Worm (Caenorhabditis elegans) whole organism, L3 larva: ENCODE measurements around the gene cutl-5.

ENCODE experiments used
- R02D3.7 ChIP-seq: fragments of 150-350 bp; optimal IDR thresholded peaks from 2 replicates; lab custom pipeline; 2014; ENCODE audit warnings: missing biosample characterization, missing genetic modification characterization
- ZK546.5 ChIP-seq: sonication (generic microtip); optimal IDR thresholded peaks from 2 replicates; lab custom pipeline; 2017; ENCODE audit warnings: missing biosample characterization, missing genetic modification characterization
- aly-2 ChIP-seq: fragments of 150-350 bp; optimal IDR thresholded peaks from 2 replicates; lab custom pipeline; 2014; ENCODE audit warnings: missing biosample characterization, missing genetic modification characterization
- ama-1 ChIP-seq: fragments of 150-350 bp; optimal IDR thresholded peaks from 2 replicates; lab custom pipeline; 2018
- ceh-16 ChIP-seq: sonication (generic microtip); optimal IDR thresholded peaks from 2 replicates; lab custom pipeline; 2017; ENCODE audit warnings: missing biosample characterization, missing genetic modification characterization
- ceh-28 ChIP-seq: fragments of 150-350 bp; optimal IDR thresholded peaks from 2 replicates; lab custom pipeline; 2014; ENCODE audit warnings: missing biosample characterization, missing genetic modification reagents, missing genetic modification characterization
- ceh-82 ChIP-seq: fragments of 150-350 bp; optimal IDR thresholded peaks from 2 replicates; lab custom pipeline; 2014; ENCODE audit warnings: missing biosample characterization, missing genetic modification characterization
- ceh-9 ChIP-seq: sonication (generic microtip); optimal IDR thresholded peaks from 2 replicates; lab custom pipeline; 2018; ENCODE audit warnings: missing biosample characterization, missing genetic modification characterization
- daf-12 ChIP-seq: fragments of 150-350 bp; optimal IDR thresholded peaks from 2 replicates; lab custom pipeline; 2014; ENCODE audit warnings: missing biosample characterization, missing genetic modification reagents, missing genetic modification characterization
- egl-27 ChIP-seq: sonication (generic microtip); optimal IDR thresholded peaks from 4 replicates; lab custom pipeline; 2017; ENCODE audit warnings: missing biosample characterization, missing genetic modification reagents, missing genetic modification characterization
- egl-5 ChIP-seq: fragments of 150-350 bp; optimal IDR thresholded peaks from 2 replicates; lab custom pipeline; 2017; ENCODE audit warnings: missing biosample characterization, missing genetic modification reagents, missing genetic modification characterization, inconsistent platforms
- elt-1 ChIP-seq: fragments of 150-350 bp; optimal IDR thresholded peaks from 2 replicates; lab custom pipeline; 2014; ENCODE audit warnings: missing biosample characterization, missing genetic modification characterization
- elt-2 ChIP-seq: sonication (generic microtip); optimal IDR thresholded peaks from 2 replicates; lab custom pipeline; 2016; ENCODE audit warnings: missing genetic modification reagents, mild to moderate bottlenecking, missing genetic modification characterization, missing compliant biosample characterization
- elt-3 ChIP-seq, 3 experiments: fragments of 150-350 bp in 1 of 3; sonication (generic microtip) in 2 of 3; optimal IDR thresholded peaks; 2 replicates in 2 of 3; 4 replicates in 1 of 3; lab custom pipeline; 2014 to 2017; ENCODE audit warnings: missing biosample characterization in 3 of 3, missing genetic modification characterization in 3 of 3
- eor-1 ChIP-seq, 2 experiments: fragments of 150-350 bp; optimal IDR thresholded peaks; 2 replicates each; lab custom pipeline; 2014 to 2018; ENCODE audit warnings: missing biosample characterization in 2 of 2, missing genetic modification characterization in 2 of 2
- fos-1 ChIP-seq: fragments of 150-350 bp; optimal IDR thresholded peaks from 2 replicates; lab custom pipeline; 2014; ENCODE audit warnings: missing biosample characterization, missing genetic modification characterization
- hmg-11 ChIP-seq: sonication (generic microtip); optimal IDR thresholded peaks from 2 replicates; lab custom pipeline; 2016; ENCODE audit warnings: missing genetic modification characterization, missing compliant biosample characterization
- jun-1 ChIP-seq: fragments of 150-350 bp; optimal IDR thresholded peaks from 2 replicates; lab custom pipeline; 2014; ENCODE audit warnings: missing biosample characterization, missing genetic modification reagents, missing genetic modification characterization
- lin-15B ChIP-seq: fragments of 150-350 bp; optimal IDR thresholded peaks from 2 replicates; lab custom pipeline; 2014; ENCODE audit warnings: missing biosample characterization, missing genetic modification characterization
- lsy-12 ChIP-seq: sonication (generic microtip); optimal IDR thresholded peaks from 2 replicates; lab custom pipeline; 2016; ENCODE audit warnings: mild to moderate bottlenecking, missing genetic modification characterization, missing compliant biosample characterization
- mdl-1 ChIP-seq: fragments of 150-350 bp; optimal IDR thresholded peaks from 2 replicates; lab custom pipeline; 2014; ENCODE audit warnings: missing biosample characterization, missing genetic modification characterization
- mml-1 ChIP-seq: fragments of 150-350 bp; sonication (generic microtip); optimal IDR thresholded peaks from 3 replicates; lab custom pipeline; 2014; ENCODE audit warnings: missing biosample characterization, missing genetic modification characterization
- nfya-1 ChIP-seq: sonication (generic microtip); optimal IDR thresholded peaks from 2 replicates; lab custom pipeline; 2017; ENCODE audit warnings: missing genetic modification characterization, mild to moderate bottlenecking, missing compliant biosample characterization, antibody characterized with exemption, moderate library complexity; ENCODE audit not compliant: insufficient read depth
- nhr-12 ChIP-seq: fragments of 150-350 bp; optimal IDR thresholded peaks from 2 replicates; lab custom pipeline; 2014; ENCODE audit warnings: missing biosample characterization, missing genetic modification characterization
- nhr-23 ChIP-seq: fragments of 150-350 bp; optimal IDR thresholded peaks from 2 replicates; lab custom pipeline; 2014; ENCODE audit warnings: missing biosample characterization, missing genetic modification reagents, missing genetic modification characterization
- nhr-237 ChIP-seq: fragments of 150-350 bp; optimal IDR thresholded peaks from 2 replicates; lab custom pipeline; 2014; ENCODE audit warnings: missing biosample characterization, missing genetic modification characterization
- nhr-25 ChIP-seq: sonication (generic microtip); optimal IDR thresholded peaks from 2 replicates; lab custom pipeline; 2017; ENCODE audit warnings: missing biosample characterization, missing genetic modification characterization
- nhr-28 ChIP-seq: fragments of 150-350 bp; optimal IDR thresholded peaks from 2 replicates; lab custom pipeline; 2014; ENCODE audit warnings: missing biosample characterization, missing genetic modification characterization
- nhr-43 ChIP-seq: sonication (generic microtip); optimal IDR thresholded peaks from 2 replicates; lab custom pipeline; 2016; ENCODE audit warnings: mild to moderate bottlenecking, missing genetic modification characterization, missing compliant biosample characterization; ENCODE audit not compliant: poor library complexity, severe bottlenecking
- nhr-67 ChIP-seq: fragments of 150-350 bp; optimal IDR thresholded peaks from 2 replicates; lab custom pipeline; 2014; ENCODE audit warnings: missing biosample characterization, missing genetic modification characterization
- nhr-76 ChIP-seq: fragments of 150-350 bp; sonication (generic microtip); optimal IDR thresholded peaks from 5 replicates; lab custom pipeline; 2014; ENCODE audit warnings: missing biosample characterization, missing genetic modification characterization
- nhr-77 ChIP-seq: fragments of 150-350 bp; optimal IDR thresholded peaks from 2 replicates; lab custom pipeline; 2014; ENCODE audit warnings: missing biosample characterization, missing genetic modification characterization
- pha-4 ChIP-seq: fragments of 150-350 bp; optimal IDR thresholded peaks from 2 replicates; lab custom pipeline; 2014; ENCODE audit warnings: missing biosample characterization, missing genetic modification reagents, missing genetic modification characterization
- pqm-1 ChIP-seq: fragments of 150-350 bp; optimal IDR thresholded peaks from 2 replicates; lab custom pipeline; 2017; ENCODE audit warnings: missing biosample characterization, missing genetic modification characterization, inconsistent platforms
- skn-1 ChIP-seq: fragments of 150-350 bp; optimal IDR thresholded peaks from 2 replicates; lab custom pipeline; 2014; ENCODE audit warnings: missing biosample characterization, missing genetic modification characterization
- tbx-2 ChIP-seq: sonication (generic microtip); optimal IDR thresholded peaks from 2 replicates; lab custom pipeline; 2016; ENCODE audit warnings: mild to moderate bottlenecking, missing genetic modification characterization, missing compliant biosample characterization
- unc-39 ChIP-seq: sonication (generic microtip); optimal IDR thresholded peaks from 4 replicates; lab custom pipeline; 2017; ENCODE audit warnings: missing biosample characterization, missing genetic modification characterization
- unc-62 ChIP-seq: fragments of 150-350 bp; sonication (generic microtip); optimal IDR thresholded peaks from 4 replicates; lab custom pipeline; 2014; ENCODE audit warnings: missing biosample characterization, missing genetic modification reagents, missing genetic modification characterization
- ztf-11 ChIP-seq: fragments of 150-350 bp; optimal IDR thresholded peaks from 2 replicates; lab custom pipeline; 2014; ENCODE audit warnings: missing biosample characterization, missing genetic modification characterization

The cutl-5 gene

DNA sequence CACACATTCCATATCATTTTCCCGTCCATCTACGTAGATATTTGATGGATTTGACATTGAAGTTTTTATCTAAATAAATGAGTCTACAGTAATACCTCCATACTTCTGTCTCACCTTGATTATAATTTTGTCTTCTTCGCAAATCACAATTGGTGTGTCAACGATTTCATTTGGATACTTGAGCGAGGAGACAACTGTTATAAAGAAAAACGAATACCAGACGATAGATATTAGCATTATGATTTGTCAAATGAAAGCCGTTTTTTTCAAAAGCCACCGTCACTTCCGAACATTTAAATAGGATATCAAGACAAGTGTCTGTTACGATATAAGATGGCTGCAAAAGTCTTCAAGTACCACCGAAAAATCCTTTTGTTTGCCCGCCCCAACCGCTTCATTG, at the start of gene cutl-5:
TSS of gene cutl-5 (minus strand) at position 269 of the 400 bp plus-strand sequence.
- TF ChIP-seq nhr-25 (tag; lab: Kevin White, UChicago) (no peak), ztf-11 (tag; lab: Kevin White, UChicago) (no peak), lin-15B (tag; lab: Kevin White, UChicago) (no peak), aly-2 (no peak)

ce11 chrII:7161512-7161911, 45.8 kb upstream of the cutl-5 start, which contains the start of gene C27H5.12:
Gene C27H5.12, minus strand, starts transcription at chrII:7161612.
- no peak for TF ChIP-seq daf-12 (tag; lab: Kevin White, UChicago)
- no peak for TF ChIP-seq pqm-1 (tag; lab: Kevin White, UChicago)

DNA sequence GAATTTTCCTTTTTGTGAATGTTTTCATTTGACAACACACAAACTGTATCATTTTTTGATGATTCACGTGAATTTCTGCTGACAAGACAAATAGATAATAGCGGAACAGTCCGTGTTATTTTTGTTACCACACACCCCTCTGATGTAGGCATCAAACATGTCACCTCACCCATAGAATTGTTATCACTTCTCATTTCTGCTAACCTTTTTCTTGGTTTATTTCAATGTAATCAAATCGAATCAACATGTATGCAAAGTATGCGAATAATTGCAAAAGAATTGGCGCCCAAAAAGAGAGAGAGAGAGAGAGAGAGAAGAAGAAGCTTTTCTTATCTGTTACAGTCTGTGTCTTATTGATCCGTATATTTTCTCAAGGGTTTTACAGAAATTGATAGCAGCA, 41.7 kb upstream of the cutl-5 start:
- TF ChIP-seq hmg-11 (no peak), fos-1 (peak; percentile 6), elt-2 (peak; percentile 89), jun-1 (tag; lab: Kevin White, UChicago) (peak; percentile 54), nhr-25 (tag; lab: Kevin White, UChicago) (peak; percentile 0), skn-1 (no peak), R02D3.7 (tag; lab: Kevin White, UChicago) (no peak), pqm-1 (tag; lab: Kevin White, UChicago) (peak; percentile 50), pha-4 (tag; lab: Kevin White, UChicago) (peak; percentile 64), nhr-23 (tag; lab: Kevin White, UChicago) (peak; percentile 18), ceh-28 (peak; percentile 42)
- TF ChIP-seq, all 47 proteins: peak for 8

DNA sequence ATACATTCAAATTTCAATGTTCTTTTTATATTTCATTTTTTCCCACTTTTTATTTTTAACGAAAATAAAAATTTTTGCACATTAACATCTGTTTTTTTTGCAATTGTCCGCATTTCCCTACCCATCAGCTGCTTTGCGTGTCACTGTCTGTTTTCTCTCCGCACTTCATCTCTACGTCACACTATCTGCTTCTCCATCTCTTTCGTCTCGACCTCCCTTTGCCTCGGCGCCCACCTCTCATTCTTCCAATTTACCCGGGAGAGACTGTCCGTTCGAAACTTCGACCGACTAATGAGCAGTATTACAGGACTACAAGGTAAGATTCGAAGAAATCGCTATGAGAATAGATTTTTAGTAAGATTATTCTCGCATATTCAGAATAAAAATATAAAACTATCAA, 39.7 kb upstream of the cutl-5 start, which contains the start of gene C27H5.2:
TSS of gene C27H5.2 (plus strand) at position 190 of the 400 bp plus-strand sequence.
- TF ChIP-seq nhr-25 (tag; lab: Kevin White, UChicago) (peak; percentile 13), nhr-43 (tag; lab: Kevin White, UChicago) (no peak), nhr-23 (tag; lab: Kevin White, UChicago) (no peak), hmg-11 (no peak), jun-1 (tag; lab: Kevin White, UChicago) (no peak), mml-1 (no peak), ztf-11 (tag; lab: Kevin White, UChicago) (no peak), ceh-82 (tag; lab: Kevin White, UChicago) (no peak), egl-5 (tag; lab: Kevin White, UChicago) (no peak), unc-39 (no peak), nhr-76 (tag; lab: Kevin White, UChicago) (no peak), nhr-12 (tag; lab: Kevin White, UChicago) (no peak), elt-2 (peak; percentile 20), ama-1 (lab: Kevin White, UChicago) (peak; percentile 27), elt-3 (tag; optimal IDR thresholded peaks at IDR 0.05; lab: Kevin White, UChicago) (no peak), fos-1 (no peak), ceh-9 (no peak), nfya-1 (tag; lab: Kevin White, UChicago) (no peak)

DNA sequence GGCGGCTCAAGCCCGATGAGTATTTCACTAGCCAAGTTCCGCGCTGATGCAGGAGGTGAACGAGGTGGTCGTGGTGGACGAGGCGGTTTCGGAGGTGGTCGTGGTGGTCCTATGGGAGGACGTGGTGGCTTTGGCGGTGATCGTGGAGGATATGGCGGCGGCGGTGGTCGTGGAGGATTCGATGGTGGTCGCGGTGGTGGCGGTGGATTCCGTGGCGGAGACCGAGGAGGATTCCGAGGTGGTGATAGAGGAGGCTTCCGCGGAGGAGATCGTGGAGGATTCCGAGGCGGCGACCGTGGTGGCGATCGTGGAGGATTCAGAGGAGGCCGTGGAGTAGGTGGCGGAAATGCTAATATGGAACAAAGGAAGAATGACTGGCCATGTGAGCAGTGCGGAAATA, 39.0 kb upstream of the cutl-5 start:
- TF ChIP-seq ztf-11 (tag; lab: Kevin White, UChicago), result no peak
- TF ChIP-seq, all 47 proteins: peak for 0

DNA sequence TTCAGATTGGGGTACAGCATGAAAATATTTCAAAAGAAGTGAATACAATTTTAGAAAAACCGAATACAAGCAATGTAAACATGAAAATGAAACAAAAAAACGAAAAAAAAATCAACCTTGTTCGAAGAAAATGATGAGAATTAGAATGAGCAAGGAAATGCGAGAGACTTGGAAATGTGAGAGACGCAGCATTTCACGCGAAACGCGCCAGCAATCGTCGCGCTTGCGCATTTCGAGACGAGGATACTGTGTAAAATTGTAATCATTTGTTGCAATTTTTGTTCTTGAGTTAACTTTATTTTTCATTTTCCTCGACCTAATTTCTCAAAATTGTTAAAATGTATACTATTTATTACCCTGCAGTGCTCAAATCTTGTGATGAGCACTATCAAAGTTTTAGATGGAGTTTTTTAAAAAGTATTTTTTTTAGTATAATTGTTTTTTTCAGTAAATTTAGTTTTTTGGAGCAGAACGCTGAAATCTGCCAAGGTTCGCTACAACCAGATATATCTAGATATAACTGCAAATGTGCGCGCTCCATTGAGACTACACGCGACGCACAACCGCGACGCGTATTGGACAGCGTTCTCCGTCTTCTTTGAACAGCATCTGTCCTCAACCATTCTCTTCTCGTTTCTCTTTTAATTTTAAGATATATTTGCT, 36.4 kb upstream of the cutl-5 start, which contains the start of gene fust-1:
TSS of gene fust-1 (plus strand) at position 613 of the 663 bp plus-strand sequence.
- TF ChIP-seq mml-1 (no peak), unc-62 (GFP tag; lab: Kevin White, UChicago) (peak; percentile 26), lsy-12 (tag; lab: Kevin White, UChicago) (peak; percentile 93), lin-15B (tag; lab: Kevin White, UChicago) (peak; percentile 91), ceh-82 (tag; lab: Kevin White, UChicago) (peak; percentile 62), ceh-28 (peak; percentile 86), mdl-1 (tag; lab: Kevin White, UChicago) (peak; percentile 41), jun-1 (tag; lab: Kevin White, UChicago) (peak; percentile 93), ceh-9 (no peak), nhr-43 (tag; lab: Kevin White, UChicago) (peak; percentile 96), tbx-2 (tag; lab: Kevin White, UChicago) (peak; percentile 94), daf-12 (tag; lab: Kevin White, UChicago) (no peak), pqm-1 (tag; lab: Kevin White, UChicago) (peak; percentile 82), ama-1 (lab: Kevin White, UChicago) (peak; percentile 54), eor-1 (tag; optimal IDR thresholded peaks at IDR 0.05; lab: Kevin White, UChicago) (peak in 1 of 2 experiments; percentile 75), ZK546.5 (tag; lab: Kevin White, UChicago) (peak; percentile 59), egl-27 (peak; percentile 68), nhr-77 (tag; lab: Kevin White, UChicago) (peak; percentile 77), nhr-237 (tag; lab: Kevin White, UChicago) (no peak), elt-1 (peak; percentile 22), skn-1 (peak; percentile 98), elt-2 (peak; percentile 82), nhr-28 (tag; lab: Kevin White, UChicago) (no peak), nhr-12 (tag; lab: Kevin White, UChicago) (no peak), ceh-16 (tag; lab: Kevin White, UChicago) (no peak), nhr-67 (tag; lab: Kevin White, UChicago) (no peak), nhr-23 (tag; lab: Kevin White, UChicago) (peak; percentile 96)
